Worm (Caenorhabditis elegans) whole organism, L2 larva: ENCODE data around the gene R10H1.1.

Source experiments
- ZK546.5 ChIP-seq: sonication (generic microtip); optimal IDR thresholded peaks from 2 replicates; lab custom pipeline; 2017; ENCODE audit warnings: missing biosample characterization, missing genetic modification characterization
- alr-1 ChIP-seq: fragments of 150-350 bp; optimal IDR thresholded peaks from 2 replicates; lab custom pipeline; 2014; ENCODE audit warnings: missing biosample characterization, missing genetic modification characterization
- ceh-16 ChIP-seq: fragments of 150-350 bp; optimal IDR thresholded peaks from 2 replicates; lab custom pipeline; 2014; ENCODE audit warnings: missing biosample characterization, missing genetic modification characterization
- fos-1 ChIP-seq: fragments of 150-350 bp; optimal IDR thresholded peaks from 2 replicates; lab custom pipeline; 2014; ENCODE audit warnings: missing biosample characterization, missing genetic modification characterization
- lsy-2 ChIP-seq, 2 experiments: fragments of 150-350 bp in 1 of 2; sonication (generic microtip) in 1 of 2; optimal IDR thresholded peaks; 2 replicates each; lab custom pipeline; 2014 to 2017; ENCODE audit warnings: missing biosample characterization in 2 of 2, missing genetic modification characterization in 2 of 2
- nhr-237 ChIP-seq: fragments of 150-350 bp; optimal IDR thresholded peaks from 2 replicates; lab custom pipeline; 2014; ENCODE audit warnings: missing biosample characterization, missing genetic modification characterization
- nhr-77 ChIP-seq: fragments of 150-350 bp; optimal IDR thresholded peaks from 2 replicates; lab custom pipeline; 2014; ENCODE audit warnings: missing biosample characterization, missing genetic modification characterization
- ztf-11 ChIP-seq: sonication (generic microtip); optimal IDR thresholded peaks from 2 replicates; lab custom pipeline; 2017; ENCODE audit warnings: missing biosample characterization, missing genetic modification characterization

DNA sequence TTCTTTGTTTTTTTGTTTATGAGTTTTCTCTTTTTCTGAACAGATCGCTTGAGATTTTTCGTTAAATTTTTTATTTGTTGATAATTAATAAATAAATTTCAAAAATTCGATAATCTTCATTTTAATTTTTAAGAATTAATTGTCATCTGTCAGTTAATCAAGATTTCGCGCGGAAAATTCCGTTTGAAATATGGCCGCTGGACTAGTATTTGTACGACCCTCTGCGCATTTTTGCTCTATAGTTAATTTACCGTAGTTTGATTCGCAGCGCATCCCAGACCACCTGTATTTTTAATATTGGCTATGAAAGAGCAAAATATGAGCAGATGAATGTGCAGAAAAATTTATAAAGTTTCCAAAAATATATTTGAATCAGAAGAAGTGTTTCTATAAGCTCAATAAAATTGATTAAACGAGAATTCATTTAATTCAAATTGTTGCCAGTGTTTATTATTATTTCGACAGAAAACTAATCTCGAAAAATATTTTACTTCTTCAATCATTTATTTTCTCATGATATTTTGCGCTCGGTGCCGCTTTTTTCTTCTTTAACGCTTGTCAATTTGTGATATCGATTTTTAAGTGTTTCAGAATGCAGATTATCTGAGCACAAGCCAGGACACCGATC lies 43.5 kb downstream of the R10H1.1 start, which contains the start of gene nfi-1:
- TF ChIP-seq lsy-2 (tag; optimal IDR thresholded peaks at IDR 0.05; lab: Kevin White, UChicago): peak; percentile 3 to 95
- TF ChIP-seq ztf-11 (tag; lab: Kevin White, UChicago): no peak
- no peak for TF ChIP-seq fos-1 (tag; lab: Kevin White, UChicago)
- no peak for TF ChIP-seq ceh-16 (tag; lab: Kevin White, UChicago)
- TF ChIP-seq alr-1 (tag; lab: Kevin White, UChicago): no peak
- TF ChIP-seq nhr-237 (tag; lab: Kevin White, UChicago): no peak
- no peak for TF ChIP-seq ZK546.5
- TF ChIP-seq nhr-77 (tag; lab: Kevin White, UChicago): no peak
